Worm (Caenorhabditis elegans) whole organism, L3 larva: ENCODE measurements around the gene algn-7.
A peak's percentile ranks its signal among the peaks of the same experiment; 100 is the strongest.

Experiments
- R02D3.7 ChIP-seq: fragments of 150-350 bp; optimal IDR thresholded peaks from 2 replicates; lab custom pipeline; 2014; ENCODE audit warnings: missing biosample characterization, missing genetic modification characterization
- ZK546.5 ChIP-seq: sonication (generic microtip); optimal IDR thresholded peaks from 2 replicates; lab custom pipeline; 2017; ENCODE audit warnings: missing biosample characterization, missing genetic modification characterization
- aly-2 ChIP-seq: fragments of 150-350 bp; optimal IDR thresholded peaks from 2 replicates; lab custom pipeline; 2014; ENCODE audit warnings: missing biosample characterization, missing genetic modification characterization
- ama-1 ChIP-seq: fragments of 150-350 bp; optimal IDR thresholded peaks from 2 replicates; lab custom pipeline; 2018
- ceh-16 ChIP-seq: sonication (generic microtip); optimal IDR thresholded peaks from 2 replicates; lab custom pipeline; 2017; ENCODE audit warnings: missing biosample characterization, missing genetic modification characterization
- ceh-28 ChIP-seq: fragments of 150-350 bp; optimal IDR thresholded peaks from 2 replicates; lab custom pipeline; 2014; ENCODE audit warnings: missing biosample characterization, missing genetic modification reagents, missing genetic modification characterization
- ceh-9 ChIP-seq: sonication (generic microtip); optimal IDR thresholded peaks from 2 replicates; lab custom pipeline; 2018; ENCODE audit warnings: missing biosample characterization, missing genetic modification characterization
- egl-27 ChIP-seq: sonication (generic microtip); optimal IDR thresholded peaks from 4 replicates; lab custom pipeline; 2017; ENCODE audit warnings: missing biosample characterization, missing genetic modification reagents, missing genetic modification characterization
- elt-1 ChIP-seq: fragments of 150-350 bp; optimal IDR thresholded peaks from 2 replicates; lab custom pipeline; 2014; ENCODE audit warnings: missing biosample characterization, missing genetic modification characterization
- elt-2 ChIP-seq: sonication (generic microtip); optimal IDR thresholded peaks from 2 replicates; lab custom pipeline; 2016; ENCODE audit warnings: missing genetic modification reagents, mild to moderate bottlenecking, missing genetic modification characterization, missing compliant biosample characterization
- elt-3 ChIP-seq, 3 experiments: fragments of 150-350 bp in 1 of 3; sonication (generic microtip) in 2 of 3; optimal IDR thresholded peaks; 2 replicates in 2 of 3; 4 replicates in 1 of 3; lab custom pipeline; 2014 to 2017; ENCODE audit warnings: missing biosample characterization in 3 of 3, missing genetic modification characterization in 3 of 3
- fkh-10 ChIP-seq: sonication (generic microtip); optimal IDR thresholded peaks from 2 replicates; lab custom pipeline; 2017; ENCODE audit warnings: missing biosample characterization, missing genetic modification reagents, missing genetic modification characterization
- fkh-2 ChIP-seq: fragments of 150-350 bp; optimal IDR thresholded peaks from 2 replicates; lab custom pipeline; 2014; ENCODE audit warnings: missing biosample characterization, missing genetic modification reagents, missing genetic modification characterization
- hmg-11 ChIP-seq: sonication (generic microtip); optimal IDR thresholded peaks from 2 replicates; lab custom pipeline; 2016; ENCODE audit warnings: missing genetic modification characterization, missing compliant biosample characterization
- jun-1 ChIP-seq: fragments of 150-350 bp; optimal IDR thresholded peaks from 2 replicates; lab custom pipeline; 2014; ENCODE audit warnings: missing biosample characterization, missing genetic modification reagents, missing genetic modification characterization
- lin-15B ChIP-seq: fragments of 150-350 bp; optimal IDR thresholded peaks from 2 replicates; lab custom pipeline; 2014; ENCODE audit warnings: missing biosample characterization, missing genetic modification characterization
- lsy-12 ChIP-seq: sonication (generic microtip); optimal IDR thresholded peaks from 2 replicates; lab custom pipeline; 2016; ENCODE audit warnings: mild to moderate bottlenecking, missing genetic modification characterization, missing compliant biosample characterization
- mdl-1 ChIP-seq: fragments of 150-350 bp; optimal IDR thresholded peaks from 2 replicates; lab custom pipeline; 2014; ENCODE audit warnings: missing biosample characterization, missing genetic modification characterization
- nfya-1 ChIP-seq: sonication (generic microtip); optimal IDR thresholded peaks from 2 replicates; lab custom pipeline; 2017; ENCODE audit warnings: missing genetic modification characterization, mild to moderate bottlenecking, missing compliant biosample characterization, antibody characterized with exemption, moderate library complexity; ENCODE audit not compliant: insufficient read depth
- nhr-12 ChIP-seq: fragments of 150-350 bp; optimal IDR thresholded peaks from 2 replicates; lab custom pipeline; 2014; ENCODE audit warnings: missing biosample characterization, missing genetic modification characterization
- nhr-23 ChIP-seq: fragments of 150-350 bp; optimal IDR thresholded peaks from 2 replicates; lab custom pipeline; 2014; ENCODE audit warnings: missing biosample characterization, missing genetic modification reagents, missing genetic modification characterization
- nhr-237 ChIP-seq: fragments of 150-350 bp; optimal IDR thresholded peaks from 2 replicates; lab custom pipeline; 2014; ENCODE audit warnings: missing biosample characterization, missing genetic modification characterization
- nhr-43 ChIP-seq: sonication (generic microtip); optimal IDR thresholded peaks from 2 replicates; lab custom pipeline; 2016; ENCODE audit warnings: mild to moderate bottlenecking, missing genetic modification characterization, missing compliant biosample characterization; ENCODE audit not compliant: poor library complexity, severe bottlenecking
- pha-4 ChIP-seq: fragments of 150-350 bp; optimal IDR thresholded peaks from 2 replicates; lab custom pipeline; 2014; ENCODE audit warnings: missing biosample characterization, missing genetic modification reagents, missing genetic modification characterization
- tbx-2 ChIP-seq: sonication (generic microtip); optimal IDR thresholded peaks from 2 replicates; lab custom pipeline; 2016; ENCODE audit warnings: mild to moderate bottlenecking, missing genetic modification characterization, missing compliant biosample characterization
- zag-1 ChIP-seq: fragments of 150-350 bp; optimal IDR thresholded peaks from 2 replicates; lab custom pipeline; 2014; ENCODE audit warnings: missing biosample characterization, missing genetic modification characterization
- ztf-11 ChIP-seq: fragments of 150-350 bp; optimal IDR thresholded peaks from 2 replicates; lab custom pipeline; 2014; ENCODE audit warnings: missing biosample characterization, missing genetic modification characterization
- ztf-4 ChIP-seq: fragments of 150-350 bp; optimal IDR thresholded peaks from 2 replicates; lab custom pipeline; 2014; ENCODE audit warnings: missing biosample characterization, missing genetic modification characterization

The algn-7 gene

DNA sequence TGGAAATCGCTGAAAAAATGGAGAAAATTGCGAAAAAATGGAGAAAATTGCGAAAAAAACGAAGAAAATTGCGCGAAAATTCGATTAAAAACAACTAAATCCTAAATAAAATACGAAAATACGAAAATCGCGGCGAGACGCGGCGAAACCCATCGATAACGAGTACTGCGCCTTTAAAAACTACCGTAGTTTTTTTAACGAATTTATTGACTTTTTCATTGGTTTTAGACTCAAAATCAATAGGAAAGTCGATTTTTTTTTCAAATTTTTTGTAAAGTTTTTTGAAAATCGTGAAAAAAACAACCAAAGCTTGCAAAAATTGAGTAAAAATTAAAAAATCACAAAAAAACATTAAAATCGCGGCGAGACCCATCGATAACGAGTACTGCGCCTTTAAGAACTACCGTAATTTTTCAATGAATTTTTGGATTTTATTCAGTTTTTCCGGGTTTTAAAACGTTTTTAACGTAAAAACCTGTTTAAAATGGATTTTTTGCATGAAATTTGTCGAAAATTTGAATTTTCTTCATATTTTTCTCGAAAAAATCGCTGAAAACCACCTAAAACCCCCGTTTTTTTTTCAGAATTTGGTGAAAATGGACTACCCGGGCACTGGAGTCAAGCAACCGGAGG is 18.0 kb downstream of the algn-7 start, which contains the start of the genes chk-2 and Y60A3A.19:
Gene chk-2, minus strand, starts transcription at position 51 of the 633 bp plus-strand sequence.
Gene Y60A3A.19, plus strand, starts transcription at position 583 of the 633 bp plus-strand sequence.
- no peak for TF ChIP-seq ztf-11
- no peak for TF ChIP-seq tbx-2 (tag; lab: Kevin White, UChicago)
- no peak for TF ChIP-seq elt-1
- no peak for TF ChIP-seq ama-1 (lab: Kevin White, UChicago)
- no peak for TF ChIP-seq elt-2 (tag; lab: Kevin White, UChicago)
- no peak for TF ChIP-seq fkh-2
- no peak for TF ChIP-seq ZK546.5 (tag; lab: Kevin White, UChicago)
- no peak for TF ChIP-seq R02D3.7 (tag; lab: Kevin White, UChicago)
- TF ChIP-seq zag-1 (tag; lab: Kevin White, UChicago): no peak
- no peak for TF ChIP-seq nhr-237 (tag; lab: Kevin White, UChicago)
- TF ChIP-seq nhr-23 (tag; lab: Kevin White, UChicago): no peak
- no peak for TF ChIP-seq lsy-12 (tag; lab: Kevin White, UChicago)
- TF ChIP-seq hmg-11 (tag; lab: Kevin White, UChicago): no peak
- no peak for TF ChIP-seq lin-15B (tag; lab: Kevin White, UChicago)
- TF ChIP-seq fkh-10 (GFP tag; lab: Kevin White, UChicago): no peak
- TF ChIP-seq nhr-12 (tag; lab: Kevin White, UChicago): no peak
- no peak for TF ChIP-seq jun-1
- TF ChIP-seq nhr-43 (tag; lab: Kevin White, UChicago): no peak
- TF ChIP-seq egl-27: no peak

DNA sequence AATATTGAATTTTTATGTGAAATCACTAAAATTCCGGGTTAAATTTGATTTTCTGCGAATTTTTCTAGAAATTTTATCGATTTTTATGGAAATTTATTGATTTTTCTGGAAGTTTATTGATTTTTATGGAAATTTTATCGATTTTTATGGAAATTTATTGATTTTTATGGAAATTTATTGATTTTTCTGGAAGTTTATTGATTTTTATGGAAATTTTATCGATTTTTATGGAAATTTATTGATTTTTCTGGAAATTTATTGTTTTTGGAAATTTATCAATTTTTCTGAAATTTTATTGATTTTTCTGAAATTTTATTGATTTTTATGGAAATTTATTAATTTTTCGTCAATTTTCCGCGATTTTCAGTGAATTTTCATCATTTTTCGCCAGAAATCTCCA is 24.7 kb downstream of the algn-7 start:
- TF ChIP-seq ceh-28 (tag; lab: Kevin White, UChicago): peak; percentile 70
- TF ChIP-seq, all 47 proteins: peak for 1; not testable (repeated sequence) for 46

DNA sequence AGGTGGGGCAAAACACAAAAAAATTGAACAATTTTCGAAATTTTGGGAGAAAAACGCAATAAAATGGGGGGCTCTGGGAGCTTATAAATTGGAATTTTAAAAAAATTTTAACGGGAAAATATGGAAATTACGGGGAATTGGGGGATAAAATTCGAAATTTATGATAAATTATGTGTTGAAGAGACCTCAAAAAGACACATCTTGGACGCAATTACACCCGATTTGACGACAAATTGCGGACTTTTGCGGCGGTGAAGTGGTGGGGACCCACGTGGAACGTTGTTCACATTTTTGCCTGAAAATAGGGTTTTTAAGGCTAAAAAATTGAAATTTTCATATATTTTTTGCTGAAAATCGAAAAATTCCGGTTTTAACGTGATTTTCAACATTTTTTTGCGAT is 25.3 kb downstream of the algn-7 start:
- TF ChIP-seq fkh-10 (GFP tag; lab: Kevin White, UChicago) (no peak), hmg-11 (tag; lab: Kevin White, UChicago) (peak; percentile 43), pha-4 (tag; lab: Kevin White, UChicago) (peak; percentile 20), elt-3 (tag; optimal IDR thresholded peaks at IDR 0.05; lab: Kevin White, UChicago) (no peak), nfya-1 (peak; percentile 22)

- TF ChIP-seq zag-1 (tag; lab: Kevin White, UChicago): no peak
- no peak for TF ChIP-seq mdl-1 (tag; lab: Kevin White, UChicago)
- no peak for TF ChIP-seq aly-2 (tag; lab: Kevin White, UChicago)
- no peak for TF ChIP-seq ceh-16 (tag; lab: Kevin White, UChicago)
- peak; percentile 91 for TF ChIP-seq ceh-28 (tag; lab: Kevin White, UChicago)
Measured at ce11 chrV:19907365-19907764, 26.8 kb downstream of the algn-7 start, which contains the start of gene fars-2. TSS of gene fars-2 (minus strand) at chrV:19907434.

DNA sequence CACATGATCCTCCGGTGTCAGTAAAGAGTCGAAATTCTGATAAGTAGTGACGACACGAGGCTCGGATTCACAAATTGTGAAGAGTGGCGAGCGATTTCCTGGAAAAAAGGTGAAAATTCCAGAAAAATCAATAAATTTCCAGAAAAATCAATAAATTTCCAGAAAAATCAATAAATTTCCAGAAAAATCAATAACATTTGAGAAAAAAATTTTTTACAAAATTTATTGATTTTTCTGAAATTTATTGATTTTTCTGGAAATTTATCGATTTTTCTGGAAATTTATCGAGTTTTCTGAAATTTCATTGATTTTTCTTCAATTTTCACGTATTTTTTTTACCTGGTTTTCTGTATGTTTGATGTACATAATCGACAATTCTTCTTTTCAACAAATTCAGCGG is 28.1 kb downstream of the algn-7 start:
- no peak for TF ChIP-seq ztf-4 (tag; lab: Kevin White, UChicago)
- peak; percentile 82 for TF ChIP-seq ceh-28 (tag; lab: Kevin White, UChicago)

- TF ChIP-seq ceh-28 (tag; lab: Kevin White, UChicago) (peak; percentile 92), ceh-9 (tag; lab: Kevin White, UChicago) (no peak)
Measured at ce11 chrV:19904790-19905189, 29.3 kb downstream of the algn-7 start.

ce11 chrV:19901826-19902225 is 32.3 kb downstream of the algn-7 start:
- TF ChIP-seq ceh-28 (tag; lab: Kevin White, UChicago) (peak; percentile 87), ztf-11 (no peak)
- TF ChIP-seq, all 47 proteins: peak for 1
